Worm (Caenorhabditis elegans) whole organism, early embryonic: Measurements from ENCODE around the gene ZC196.2.
"Not testable (repeated sequence)": the region's sequence is repeated elsewhere in the genome, so short reads cannot be mapped to it uniquely, and the experiment has no call there.

Experiments
- B0310.2 ChIP-seq: sonication (generic microtip); optimal IDR thresholded peaks from 2 replicates; lab custom pipeline; 2016; ENCODE audit warnings: mild to moderate bottlenecking, missing genetic modification characterization, missing compliant biosample characterization
- F13C5.2 ChIP-seq: sonication (generic microtip); optimal IDR thresholded peaks from 2 replicates; lab custom pipeline; 2017; ENCODE audit warnings: mild to moderate bottlenecking, missing genetic modification characterization, inconsistent platforms, missing compliant biosample characterization
- aly-1 ChIP-seq: sonication (generic microtip); optimal IDR thresholded peaks from 2 replicates; lab custom pipeline; 2016; ENCODE audit warnings: missing genetic modification characterization, missing compliant biosample characterization
- ama-1 ChIP-seq: fragments of 150-350 bp; optimal IDR thresholded peaks from 2 replicates; lab custom pipeline; 2014
- ceh-13 ChIP-seq: fragments of 200-800 bp; sonication (Bioruptor generic); optimal IDR thresholded peaks from 2 replicates; lab custom pipeline; 2018; ENCODE audit warnings: mild to moderate bottlenecking, missing genetic modification characterization, missing compliant biosample characterization
- ceh-36 ChIP-seq: sonication (generic microtip); optimal IDR thresholded peaks from 2 replicates; lab custom pipeline; 2016; ENCODE audit warnings: missing genetic modification characterization, inconsistent platforms, missing compliant biosample characterization
- ets-7 ChIP-seq: sonication (generic microtip); optimal IDR thresholded peaks from 2 replicates; lab custom pipeline; 2016; ENCODE audit warnings: missing genotype, missing genetic modification characterization, missing compliant biosample characterization
- flt-1 ChIP-seq: fragments of 200-800 bp; sonication (Bioruptor generic); IDR thresholded peaks from 2 replicates; pipeline ENCODE4 v1.3.6; 2022; ENCODE audit warnings: missing genetic modification characterization, missing compliant biosample characterization
- hmbx-1 ChIP-seq: sonication (generic microtip); optimal IDR thresholded peaks from 2 replicates; lab custom pipeline; 2016; ENCODE audit warnings: mild to moderate bottlenecking, missing genetic modification characterization, missing compliant biosample characterization
- hmg-4 ChIP-seq: fragments of 200-800 bp; sonication (Bioruptor generic); optimal IDR thresholded peaks from 2 replicates; lab custom pipeline; 2018; ENCODE audit warnings: mild to moderate bottlenecking, missing genetic modification characterization, missing compliant biosample characterization
- hnd-1 ChIP-seq: sonication (generic microtip); optimal IDR thresholded peaks from 2 replicates; lab custom pipeline; 2016; ENCODE audit warnings: missing genetic modification characterization, missing compliant biosample characterization
- pes-1 ChIP-seq: fragments of 200-800 bp; sonication (Bioruptor generic); IDR thresholded peaks from 2 replicates; pipeline ENCODE4 v1.3.6; 2022; ENCODE audit warnings: missing genetic modification reagents, missing genetic modification characterization, missing compliant biosample characterization
- scrt-1 ChIP-seq: fragments of 200-800 bp; sonication (Bioruptor generic); IDR thresholded peaks from 2 replicates; pipeline ENCODE4 v1.3.6; 2022; ENCODE audit warnings: missing genetic modification characterization, missing compliant biosample characterization
- sea-1 ChIP-seq: fragments of 200-800 bp; sonication (Bioruptor generic); conservative IDR thresholded peaks from 2 replicates; pipeline ENCODE4 v1.3.6; 2022; ENCODE audit warnings: missing genetic modification characterization, missing compliant biosample characterization
- tbx-11 ChIP-seq: fragments of 200-800 bp; sonication (Bioruptor generic); IDR thresholded peaks from 2 replicates; pipeline ENCODE4 v1.3.6; 2022; ENCODE audit warnings: missing genetic modification characterization, missing compliant biosample characterization
- tbx-37 ChIP-seq: fragments of 200-800 bp; sonication (Bioruptor generic); conservative IDR thresholded peaks from 2 replicates; pipeline ENCODE4 v1.3.6; 2022; ENCODE audit warnings: missing genetic modification reagents, missing genetic modification characterization, missing compliant biosample characterization
- tra-4 ChIP-seq: sonication (generic microtip); optimal IDR thresholded peaks from 2 replicates; lab custom pipeline; 2017; ENCODE audit warnings: missing genetic modification characterization, missing compliant biosample characterization

The ZC196.2 gene

DNA sequence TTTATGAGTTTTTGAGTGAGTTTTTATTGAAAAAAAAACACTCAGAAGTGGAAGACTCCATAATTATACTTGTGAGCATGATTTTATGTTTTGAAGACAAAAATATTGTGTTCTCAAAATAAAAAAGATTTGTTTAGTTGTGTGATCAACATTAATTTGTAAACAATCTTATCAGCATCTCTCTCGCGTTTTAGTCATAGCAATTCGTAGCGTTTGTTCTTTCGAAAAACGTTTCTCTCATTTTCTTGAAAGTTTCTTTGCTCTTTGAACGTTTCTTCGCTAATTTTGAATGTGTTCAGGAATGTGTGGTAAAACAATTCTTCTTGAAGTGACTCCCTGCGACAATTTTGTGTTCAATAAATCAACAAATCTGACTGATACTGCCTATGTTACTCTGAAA, at the start of gene ZC196.2:
Gene ZC196.2, plus strand, starts transcription at position 301 of the 400 bp plus-strand sequence.
- TF ChIP-seq scrt-1 (GFP tag; lab: Robert Waterston, UW) = no peak
- TF ChIP-seq tra-4 = no peak
- no peak for TF ChIP-seq hmg-4
- no peak for TF ChIP-seq ceh-13 (GFP tag; lab: Kevin White, UChicago)
- no peak for TF ChIP-seq F13C5.2 (tag; lab: Kevin White, UChicago)
- no peak for TF ChIP-seq tbx-11 (GFP tag; lab: Robert Waterston, UW)
- TF ChIP-seq B0310.2 (tag; lab: Kevin White, UChicago) = no peak
- TF ChIP-seq hmbx-1 (tag; lab: Kevin White, UChicago) = no peak
- TF ChIP-seq hnd-1 (tag; lab: Kevin White, UChicago) = no peak
- no peak for TF ChIP-seq sea-1 (GFP tag; lab: Robert Waterston, UW)
- TF ChIP-seq flt-1 (GFP tag; lab: Robert Waterston, UW) = no peak
- no peak for TF ChIP-seq aly-1 (tag; lab: Kevin White, UChicago)

ce11 chrV:8696218-8696617, 43.0 kb upstream of the ZC196.2 start, which contains the start of gene ZC190.10:
Gene ZC190.10 (minus strand): TSS chrV:8696318.
- TF ChIP-seq F13C5.2 (tag; lab: Kevin White, UChicago); pes-1 (GFP tag; lab: Robert Waterston, UW); scrt-1 (GFP tag; lab: Robert Waterston, UW): not testable (repeated sequence)

DNA sequence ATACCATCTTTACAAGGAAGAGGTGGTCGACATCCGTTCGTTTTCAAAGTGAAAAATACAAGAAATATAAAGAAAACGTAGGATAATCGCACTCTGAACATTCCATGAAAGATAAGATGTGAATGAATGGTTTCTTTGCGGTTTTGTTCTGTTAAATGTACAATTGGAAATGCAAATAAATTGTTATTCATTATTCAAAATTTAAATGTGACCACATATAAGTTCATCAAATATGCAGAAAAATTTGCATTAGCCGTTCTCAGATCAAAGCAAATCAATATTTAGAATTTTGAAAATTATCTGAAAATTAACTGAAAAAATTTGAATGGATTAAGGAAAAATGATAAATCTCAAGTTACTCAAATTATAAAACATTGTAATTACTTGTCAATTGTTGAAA, 27.3 kb upstream of the ZC196.2 start, which contains the start of gene ZC178.2:
Gene ZC178.2, minus strand, starts transcription at position 101 of the 400 bp plus-strand sequence.
- TF ChIP-seq B0310.2 (tag; lab: Kevin White, UChicago) (no peak), tbx-37 (no peak), ceh-36 (no peak), hnd-1 (tag; lab: Kevin White, UChicago) (no peak), aly-1 (tag; lab: Kevin White, UChicago) (no peak), flt-1 (GFP tag; lab: Robert Waterston, UW) (no peak), tra-4 (no peak), scrt-1 (GFP tag; lab: Robert Waterston, UW) (no peak), F13C5.2 (tag; lab: Kevin White, UChicago) (no peak), sea-1 (GFP tag; lab: Robert Waterston, UW) (no peak), ceh-13 (GFP tag; lab: Kevin White, UChicago) (no peak), ets-7 (tag; lab: Kevin White, UChicago) (no peak), tbx-11 (GFP tag; lab: Robert Waterston, UW) (no peak), ama-1 (no peak), hmg-4 (no peak), pes-1 (GFP tag; lab: Robert Waterston, UW) (no peak), hmbx-1 (tag; lab: Kevin White, UChicago) (no peak)

- TF ChIP-seq ama-1 = no peak
- TF ChIP-seq tbx-37 = no peak
- no peak for TF ChIP-seq aly-1 (tag; lab: Kevin White, UChicago)
- no peak for TF ChIP-seq flt-1 (GFP tag; lab: Robert Waterston, UW)
- no peak for TF ChIP-seq ceh-13 (GFP tag; lab: Kevin White, UChicago)
- no peak for TF ChIP-seq ceh-36
- TF ChIP-seq hmbx-1 (tag; lab: Kevin White, UChicago) = no peak
- no peak for TF ChIP-seq pes-1 (GFP tag; lab: Robert Waterston, UW)
- TF ChIP-seq tra-4 = no peak
- no peak for TF ChIP-seq ets-7 (tag; lab: Kevin White, UChicago)
- no peak for TF ChIP-seq tbx-11 (GFP tag; lab: Robert Waterston, UW)
- TF ChIP-seq hmg-4 = no peak
- TF ChIP-seq scrt-1 (GFP tag; lab: Robert Waterston, UW) = no peak
- no peak for TF ChIP-seq F13C5.2 (tag; lab: Kevin White, UChicago)
- TF ChIP-seq hnd-1 (tag; lab: Kevin White, UChicago) = no peak
Measured at ce11 chrV:8716175-8716574, 23.1 kb upstream of the ZC196.2 start, which contains the start of gene glr-5. Gene glr-5 (plus strand): TSS chrV:8716495.

ce11 chrV:8718399-8718798, 20.8 kb upstream of the ZC196.2 start:
- TF ChIP-seq hmbx-1 (tag; lab: Kevin White, UChicago) (no peak), tra-4 (no peak), sea-1 (GFP tag; lab: Robert Waterston, UW) (no peak), pes-1 (GFP tag; lab: Robert Waterston, UW) (no peak), hmg-4 (no peak), ceh-13 (GFP tag; lab: Kevin White, UChicago) (no peak), ama-1 (no peak), aly-1 (tag; lab: Kevin White, UChicago) (no peak), scrt-1 (GFP tag; lab: Robert Waterston, UW) (no peak), tbx-11 (GFP tag; lab: Robert Waterston, UW) (no peak), B0310.2 (tag; lab: Kevin White, UChicago) (no peak), flt-1 (GFP tag; lab: Robert Waterston, UW) (no peak), tbx-37 (no peak), ceh-36 (no peak), ets-7 (tag; lab: Kevin White, UChicago) (no peak), F13C5.2 (tag; lab: Kevin White, UChicago) (no peak), hnd-1 (tag; lab: Kevin White, UChicago) (no peak)

- not testable (repeated sequence) for TF ChIP-seq flt-1 (GFP tag; lab: Robert Waterston, UW); hmg-4; hnd-1 (tag; lab: Kevin White, UChicago)
Measured at ce11 chrV:8722160-8722559, 17.1 kb upstream of the ZC196.2 start, which contains the start of gene ZC196.8. Gene ZC196.8 (minus strand): TSS chrV:8722260.

DNA sequence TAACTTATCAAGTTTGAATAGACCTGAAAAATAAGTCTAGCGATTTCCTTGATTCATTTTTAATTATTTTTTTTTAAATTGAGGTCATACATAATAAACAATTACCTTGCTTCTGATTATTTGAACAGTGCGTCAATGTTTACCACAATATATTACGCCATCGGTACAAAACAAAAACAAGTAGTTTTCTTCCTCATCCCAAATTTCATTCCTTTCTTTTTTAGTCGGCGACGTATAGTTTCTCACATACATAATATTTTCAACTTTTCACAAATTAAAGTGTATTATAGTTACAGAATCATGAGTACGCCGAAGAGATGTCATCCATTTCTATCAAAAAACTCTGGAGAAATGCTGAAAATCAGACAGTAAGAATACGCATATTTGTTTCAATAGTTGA, 13.0 kb upstream of the ZC196.2 start, which contains the start of gene droe-8:
Gene droe-8, plus strand, starts transcription at position 301 of the 400 bp plus-strand sequence.
- TF ChIP-seq ceh-13 (GFP tag; lab: Kevin White, UChicago); scrt-1 (GFP tag; lab: Robert Waterston, UW); hmg-4: not testable (repeated sequence)
